Worm (Caenorhabditis elegans) whole organism, young adult: Measurements from ENCODE around the gene slc-25A26.

Experiments used
- B0019.2 ChIP-seq: fragments of 200-800 bp; sonication (Bioruptor generic); conservative IDR thresholded peaks from 2 replicates; pipeline ENCODE4 v1.3.6; 2022; ENCODE audit warnings: missing genetic modification reagents, missing genetic modification characterization, missing compliant biosample characterization
- B0035.1 ChIP-seq: sonication (generic microtip); optimal IDR thresholded peaks from 2 replicates; lab custom pipeline; 2016; ENCODE audit warnings: missing genetic modification characterization, mild to moderate bottlenecking, missing compliant biosample characterization, missing genotype, missing genetic modification reagents
- B0261.1 ChIP-seq: sonication (generic microtip); optimal IDR thresholded peaks from 2 replicates; lab custom pipeline; 2016; ENCODE audit warnings: mild to moderate bottlenecking, missing genetic modification characterization, moderate library complexity, missing compliant biosample characterization
- B0336.3 ChIP-seq: fragments of 200-800 bp; sonication (Bioruptor generic); IDR thresholded peaks from 2 replicates; pipeline ENCODE4 v1.3.6; 2022; ENCODE audit warnings: missing genetic modification characterization, missing compliant biosample characterization
- C17E4.6 ChIP-seq: fragments of 200-800 bp; sonication (Bioruptor generic); IDR thresholded peaks from 2 replicates; pipeline ENCODE4 v1.3.6; 2022; ENCODE audit warnings: missing genetic modification reagents, missing genetic modification characterization, missing compliant biosample characterization
- D2030.7 ChIP-seq: fragments of 200-800 bp; sonication (Bioruptor generic); IDR thresholded peaks from 2 replicates; pipeline ENCODE4 v1.3.6; 2022; ENCODE audit warnings: missing genetic modification reagents, missing genetic modification characterization, missing compliant biosample characterization
- F23B12.7 ChIP-seq: sonication (generic microtip); optimal IDR thresholded peaks from 2 replicates; lab custom pipeline; 2017; ENCODE audit warnings: missing genetic modification characterization, mild to moderate bottlenecking, missing compliant biosample characterization, antibody characterized with exemption, moderate library complexity; ENCODE audit not compliant: insufficient read depth
- F37B4.10 ChIP-seq: fragments of 200-800 bp; sonication (Bioruptor generic); IDR thresholded peaks from 2 replicates; pipeline ENCODE4 v1.3.6; 2022; ENCODE audit warnings: missing genetic modification characterization, missing compliant biosample characterization
- F49E8.2 ChIP-seq: sonication (generic microtip); optimal IDR thresholded peaks from 3 replicates; lab custom pipeline; 2017; ENCODE audit warnings: missing genetic modification characterization, mild to moderate bottlenecking, missing compliant biosample characterization, antibody characterized with exemption, moderate library complexity; ENCODE audit not compliant: insufficient read depth
- F57C9.4 ChIP-seq: sonication (generic microtip); optimal IDR thresholded peaks from 2 replicates; lab custom pipeline; 2017; ENCODE audit warnings: mild to moderate bottlenecking, missing genetic modification characterization, missing compliant biosample characterization
- K11D2.4 ChIP-seq: fragments of 200-800 bp; sonication (Bioruptor generic); IDR thresholded peaks from 2 replicates; pipeline ENCODE4 v1.3.6; 2022; ENCODE audit warnings: missing genetic modification reagents, missing genetic modification characterization, missing compliant biosample characterization
- Y53G8AR.9 ChIP-seq: fragments of 200-800 bp; sonication (Bioruptor generic); conservative IDR thresholded peaks from 2 replicates; pipeline ENCODE4 v1.3.6; 2022; ENCODE audit warnings: missing genetic modification reagents, missing genetic modification characterization, missing compliant biosample characterization
- Y79H2A.3 ChIP-seq: fragments of 200-800 bp; sonication (Bioruptor generic); conservative IDR thresholded peaks from 2 replicates; pipeline ENCODE4 v1.3.6; 2022; ENCODE audit warnings: missing genetic modification reagents, missing genetic modification characterization, missing compliant biosample characterization
- atf-7 ChIP-seq: sonication (generic microtip); optimal IDR thresholded peaks from 2 replicates; lab custom pipeline; 2017; ENCODE audit warnings: mild to moderate bottlenecking, missing genetic modification characterization, missing compliant biosample characterization
- attf-3 ChIP-seq: fragments of 200-800 bp; sonication (Bioruptor generic); conservative IDR thresholded peaks from 2 replicates; pipeline ENCODE4 v1.3.6; 2022; ENCODE audit warnings: missing genetic modification reagents, missing genetic modification characterization, missing compliant biosample characterization
- ceh-100 ChIP-seq: fragments of 200-800 bp; sonication (Bioruptor generic); IDR thresholded peaks from 2 replicates; pipeline ENCODE4 v1.3.6; 2022; ENCODE audit warnings: missing genetic modification reagents, missing genetic modification characterization, missing compliant biosample characterization
- ceh-40 ChIP-seq: fragments of 200-800 bp; sonication (Bioruptor generic); IDR thresholded peaks from 2 replicates; pipeline ENCODE4 v1.3.6; 2022; ENCODE audit warnings: missing genetic modification characterization, missing compliant biosample characterization
- ceh-91 ChIP-seq: fragments of 200-800 bp; sonication (Bioruptor generic); IDR thresholded peaks from 2 replicates; pipeline ENCODE4 v1.3.6; 2022; ENCODE audit warnings: missing genetic modification reagents, missing genetic modification characterization, missing compliant biosample characterization
- dox-1 ChIP-seq: fragments of 200-800 bp; sonication (Bioruptor generic); IDR thresholded peaks from 2 replicates; pipeline ENCODE4 v1.3.6; 2022; ENCODE audit warnings: missing genetic modification reagents, missing genetic modification characterization, missing compliant biosample characterization
- efl-1 ChIP-seq: fragments of 150-350 bp; optimal IDR thresholded peaks from 2 replicates; lab custom pipeline; 2014; ENCODE audit warnings: missing biosample characterization, missing genetic modification reagents, missing genetic modification characterization
- ekl-4 ChIP-seq: fragments of 200-800 bp; sonication (Bioruptor generic); IDR thresholded peaks from 2 replicates; pipeline ENCODE4 v1.3.6; 2022; ENCODE audit warnings: missing genetic modification reagents, missing genetic modification characterization, missing compliant biosample characterization
- ets-4 ChIP-seq: fragments of 200-800 bp; sonication (Bioruptor generic); optimal IDR thresholded peaks from 2 replicates; lab custom pipeline; 2018; ENCODE audit warnings: mild to moderate bottlenecking, missing genetic modification characterization, missing compliant biosample characterization
- hlh-12 ChIP-seq: sonication (generic microtip); optimal IDR thresholded peaks from 2 replicates; lab custom pipeline; 2016; ENCODE audit warnings: missing genetic modification characterization, missing compliant biosample characterization
- hlh-26 ChIP-seq: fragments of 200-800 bp; sonication (Bioruptor generic); conservative IDR thresholded peaks from 2 replicates; pipeline ENCODE4 v1.3.6; 2022; ENCODE audit warnings: missing genetic modification reagents, missing genetic modification characterization, missing compliant biosample characterization
- hmg-1.2 ChIP-seq: fragments of 200-800 bp; sonication (Bioruptor generic); IDR thresholded peaks from 2 replicates; pipeline ENCODE4 v1.3.6; 2022; ENCODE audit warnings: missing genetic modification reagents, missing genetic modification characterization, missing compliant biosample characterization
- hmg-20 ChIP-seq: fragments of 200-800 bp; sonication (Bioruptor generic); IDR thresholded peaks from 2 replicates; pipeline ENCODE4 v1.3.6; 2022; ENCODE audit warnings: missing genetic modification reagents, missing genetic modification characterization, missing compliant biosample characterization
- madf-10 ChIP-seq: sonication (generic microtip); optimal IDR thresholded peaks from 2 replicates; lab custom pipeline; 2016; ENCODE audit warnings: mild to moderate bottlenecking, missing genetic modification characterization, missing compliant biosample characterization
- madf-6 ChIP-seq: fragments of 200-800 bp; sonication (Bioruptor generic); IDR thresholded peaks from 2 replicates; pipeline ENCODE4 v1.3.6; 2022; ENCODE audit warnings: missing genetic modification reagents, missing genetic modification characterization, missing compliant biosample characterization
- nfya-2 ChIP-seq: fragments of 200-800 bp; sonication (Bioruptor generic); IDR thresholded peaks from 2 replicates; pipeline ENCODE4 v1.3.6; 2022; ENCODE audit warnings: missing genetic modification reagents, missing genetic modification characterization, missing compliant biosample characterization
- pbrm-1 ChIP-seq: fragments of 200-800 bp; sonication (Bioruptor generic); IDR thresholded peaks from 2 replicates; pipeline ENCODE4 v1.3.6; 2022; ENCODE audit warnings: missing genetic modification reagents, missing genetic modification characterization, missing compliant biosample characterization
- pha-4 ChIP-seq: fragments of 150-350 bp; sonication (generic microtip); optimal IDR thresholded peaks from 2 replicates; lab custom pipeline; 2014; ENCODE audit warnings: missing biosample characterization, missing genetic modification reagents, missing genetic modification characterization
- rcor-1 ChIP-seq: fragments of 200-800 bp; sonication (Bioruptor generic); IDR thresholded peaks from 2 replicates; pipeline ENCODE4 v1.3.6; 2022; ENCODE audit warnings: missing genetic modification reagents, missing genetic modification characterization, missing compliant biosample characterization
- repo-1 ChIP-seq: sonication (generic microtip); optimal IDR thresholded peaks from 2 replicates; lab custom pipeline; 2017; ENCODE audit warnings: mild to moderate bottlenecking, missing genetic modification characterization, missing compliant biosample characterization
- rpc-1 ChIP-seq, 2 experiments: fragments of 150-350 bp in 1 of 2; sonication (generic microtip) in 1 of 2; optimal IDR thresholded peaks; 2 replicates each; lab custom pipeline; 2014 to 2018; ENCODE audit warnings: missing biosample characterization in 1 of 2, missing genetic modification characterization in 1 of 2, missing genetic modification reagents in 1 of 2, missing genotype in 1 of 2
- sdz-38 ChIP-seq: sonication (generic microtip); optimal IDR thresholded peaks from 2 replicates; lab custom pipeline; 2016; ENCODE audit warnings: missing genotype, missing genetic modification characterization, missing compliant biosample characterization
- snpc-1.1 ChIP-seq: sonication (generic microtip); optimal IDR thresholded peaks from 2 replicates; lab custom pipeline; 2017; ENCODE audit warnings: missing genetic modification characterization, mild to moderate bottlenecking, missing compliant biosample characterization, antibody characterized with exemption, moderate library complexity, missing genotype, missing genetic modification reagents; ENCODE audit not compliant: insufficient read depth
- snpc-4 ChIP-seq, 5 experiments: fragments of 150-350 bp in 1 of 5; sonication (generic microtip) in 4 of 5; optimal IDR thresholded peaks; 2 replicates each; lab custom pipeline; 2014 to 2018; ENCODE audit warnings: missing genetic modification characterization in 5 of 5, missing biosample characterization in 3 of 5, antibody characterized with exemption in 2 of 5, mild to moderate bottlenecking in 2 of 5, missing compliant biosample characterization in 2 of 5, missing genotype in 2 of 5, moderate library complexity in 2 of 5, missing genetic modification reagents in 1 of 5
- tbp1 ChIP-seq: fragments of 200-800 bp; sonication (Bioruptor generic); optimal IDR thresholded peaks from 2 replicates; lab custom pipeline; 2018; ENCODE audit warnings: mild to moderate bottlenecking, missing genetic modification characterization, missing compliant biosample characterization
- tbx-9 ChIP-seq: sonication (generic microtip); optimal IDR thresholded peaks from 2 replicates; lab custom pipeline; 2016; ENCODE audit warnings: borderline replicate concordance, missing genetic modification characterization, inconsistent platforms, missing compliant biosample characterization
- unc-130 ChIP-seq: sonication (generic microtip); optimal IDR thresholded peaks from 2 replicates; lab custom pipeline; 2016; ENCODE audit warnings: missing genetic modification reagents, missing genetic modification characterization, missing compliant biosample characterization
- xnd-1 ChIP-seq: sonication (generic microtip); optimal IDR thresholded peaks from 2 replicates; lab custom pipeline; 2016; ENCODE audit warnings: missing genotype, missing genetic modification reagents, missing genetic modification characterization, missing compliant biosample characterization
- zim-3 ChIP-seq: sonication (generic microtip); optimal IDR thresholded peaks from 2 replicates; lab custom pipeline; 2017; ENCODE audit warnings: mild to moderate bottlenecking, missing genetic modification characterization, moderate library complexity, missing compliant biosample characterization
- ztf-18 ChIP-seq: sonication (generic microtip); optimal IDR thresholded peaks from 2 replicates; lab custom pipeline; 2016; ENCODE audit warnings: missing genotype, mild to moderate bottlenecking, missing genetic modification characterization, missing compliant biosample characterization
- ztf-26 ChIP-seq: sonication (generic microtip); optimal IDR thresholded peaks from 2 replicates; lab custom pipeline; 2017; ENCODE audit warnings: missing genetic modification characterization, missing compliant biosample characterization
- ztf-28 ChIP-seq: fragments of 200-800 bp; sonication (Bioruptor generic); IDR thresholded peaks from 2 replicates; pipeline ENCODE4 v1.3.6; 2022; ENCODE audit warnings: missing genetic modification reagents, missing genetic modification characterization, missing compliant biosample characterization

slc-25A26 gene

ce11 chrIV:8923381-8923780 is 6.9 kb upstream of the slc-25A26 start (continued):
- peak; percentile 4 for TF ChIP-seq tbp1 (GFP tag; lab: Kevin White, UChicago)
- no peak for TF ChIP-seq snpc-1.1
- peak; percentile 94 for TF ChIP-seq ztf-18 (tag; lab: Kevin White, UChicago)
- TF ChIP-seq xnd-1 = peak; percentile 50
- TF ChIP-seq K11D2.4 = no peak
- TF ChIP-seq hmg-20 = no peak
- peak; percentile 36 for TF ChIP-seq F49E8.2
- TF ChIP-seq D2030.7 = peak; percentile 45; the same call in 1 of the 2 replicates
- TF ChIP-seq B0336.3 (GFP tag; lab: Robert Waterston, UW) = no peak
- TF ChIP-seq efl-1 (GFP tag; lab: Kevin White, UChicago) = peak; percentile 29
- peak; percentile 63 for TF ChIP-seq madf-6 (GFP tag; lab: Robert Waterston, UW)
- TF ChIP-seq ztf-28 (GFP tag; lab: Robert Waterston, UW) = no peak
- no peak for TF ChIP-seq Y79H2A.3 (GFP tag; lab: Robert Waterston, UW)
- no peak for TF ChIP-seq sdz-38 (tag; lab: Kevin White, UChicago)
- 0 out of 2 replicates have a peak, but pooled peaks have one; percentile 48 for TF ChIP-seq dox-1 (GFP tag; lab: Robert Waterston, UW)
- TF ChIP-seq hlh-26 = no peak
- TF ChIP-seq F23B12.7 (tag; lab: Kevin White, UChicago) = peak; percentile 9
- TF ChIP-seq B0019.2 (GFP tag; lab: Robert Waterston, UW) = no peak

ce11 chrIV:8924126-8924525 is 6.1 kb upstream of the slc-25A26 start:
- TF ChIP-seq madf-10 (tag; lab: Kevin White, UChicago) (no peak), atf-7 (no peak), nfya-2 (GFP tag; lab: Robert Waterston, UW) (no peak), unc-130 (no peak), tbp1 (GFP tag; lab: Kevin White, UChicago) (no peak), Y79H2A.3 (GFP tag; lab: Robert Waterston, UW) (no peak), zim-3 (tag; lab: Kevin White, UChicago) (no peak), sdz-38 (tag; lab: Kevin White, UChicago) (no peak), ceh-91 (GFP tag; lab: Robert Waterston, UW) (no peak), rcor-1 (GFP tag; lab: Robert Waterston, UW) (no peak), pbrm-1 (no peak), ets-4 (GFP tag; lab: Kevin White, UChicago) (no peak), ztf-26 (no peak), pha-4 (tag; lab: Kevin White, UChicago) (no peak), C17E4.6 (GFP tag; lab: Robert Waterston, UW) (no peak), tbx-9 (no peak)
- TF ChIP-seq, all 124 proteins: peak for 0

- TF ChIP-seq F23B12.7 (tag; lab: Kevin White, UChicago) = peak; percentile 4
- TF ChIP-seq repo-1 = no peak
- TF ChIP-seq B0261.1 (tag; lab: Kevin White, UChicago) = no peak
- TF ChIP-seq ceh-40 (GFP tag; lab: Robert Waterston, UW) = no peak
- peak; percentile 96 for TF ChIP-seq attf-3
Measured at ce11 chrIV:8925990-8926389, 4.3 kb upstream of the slc-25A26 start, which contains the start of the genes D1046.2 and cfim-2. D1046.2 (minus strand) TSS chrIV:8926067. cfim-2 (plus strand) TSS chrIV:8926324.

ce11 chrIV:8926511-8926910 is 3.7 kb upstream of the slc-25A26 start:
- TF ChIP-seq B0035.1 (tag; lab: Kevin White, UChicago) (no peak), hmg-1.2 (GFP tag; lab: Robert Waterston, UW) (no peak), B0336.3 (GFP tag; lab: Robert Waterston, UW) (no peak), Y53G8AR.9 (GFP tag; lab: Robert Waterston, UW) (no peak), F57C9.4 (tag; lab: Kevin White, UChicago) (no peak), rpc-1 (optimal IDR thresholded peaks at IDR 0.05; lab: Kevin White, UChicago) (no peak), rpc-1 (tag; optimal IDR thresholded peaks at IDR 0.05; lab: Kevin White, UChicago) (no peak), F37B4.10 (GFP tag; lab: Robert Waterston, UW) (no peak), hlh-12 (tag; lab: Kevin White, UChicago) (no peak), ceh-100 (GFP tag; lab: Robert Waterston, UW) (no peak), ekl-4 (GFP tag; lab: Robert Waterston, UW) (no peak), snpc-4 (GFP tag; optimal IDR thresholded peaks at IDR 0.05; lab: Kevin White, UChicago) (no peak), snpc-4 (tag; optimal IDR thresholded peaks at IDR 0.05; lab: Kevin White, UChicago) (no peak)
